Fruit fly (Drosophila melanogaster) whole organism, embryonic: ENCODE measurements around the gene aln.

Source experiments
- B-H1 ChIP-seq: fragments of 200-800 bp; sonication (Bioruptor generic); IDR thresholded peaks from 3 replicates; pipeline ENCODE4 v1.3.6; 2022; ENCODE audit warnings: missing biosample characterization, missing genetic modification characterization
- Bgb ChIP-seq: fragments of 200-800 bp; sonication (Bioruptor generic); IDR thresholded peaks from 2 replicates; pipeline ENCODE4 v1.3.6; 2022; ENCODE audit warnings: missing biosample characterization, missing genetic modification characterization; ENCODE audit not compliant: partially characterized antibody
- CG10274 ChIP-seq: fragments of 200-800 bp; sonication (Bioruptor generic); optimal IDR thresholded peaks from 3 replicates; lab custom pipeline; 2017; ENCODE audit warnings: missing biosample characterization, mild to moderate bottlenecking, missing genetic modification characterization
- CG10543 ChIP-seq: fragments of 200-800 bp; sonication (Bioruptor generic); optimal IDR thresholded peaks from 3 replicates; lab custom pipeline; 2017; ENCODE audit warnings: missing biosample characterization, mild to moderate bottlenecking, missing genetic modification characterization, moderate library complexity
- CG10565 ChIP-seq: fragments of 200-800 bp; sonication (Bioruptor generic); optimal IDR thresholded peaks from 3 replicates; lab custom pipeline; 2016; ENCODE audit warnings: missing biosample characterization, mild to moderate bottlenecking, missing genetic modification characterization
- CG1233 ChIP-seq: fragments of 200-800 bp; sonication (Bioruptor generic); optimal IDR thresholded peaks from 4 replicates; lab custom pipeline; 2018; ENCODE audit warnings: missing biosample characterization, mild to moderate bottlenecking, missing genetic modification characterization
- CG13775 ChIP-seq: fragments of 200-800 bp; sonication (Bioruptor generic); optimal IDR thresholded peaks from 3 replicates; lab custom pipeline; 2017; ENCODE audit warnings: missing biosample characterization, mild to moderate bottlenecking, missing genetic modification characterization
- CG1602 ChIP-seq: fragments of 200-800 bp; sonication (Bioruptor generic); optimal IDR thresholded peaks from 3 replicates; lab custom pipeline; 2016; ENCODE audit warnings: missing biosample characterization, missing genetic modification characterization
- CG1603 ChIP-seq: fragments of 200-800 bp; sonication (Bioruptor generic); optimal IDR thresholded peaks from 2 replicates; lab custom pipeline; 2019; ENCODE audit warnings: missing biosample characterization, mild to moderate bottlenecking, missing genetic modification characterization, moderate library complexity
- CG16813 ChIP-seq: fragments of 200-800 bp; sonication (Bioruptor generic); IDR thresholded peaks from 3 replicates; pipeline ENCODE4 v1.3.6; 2022; ENCODE audit warnings: missing biosample characterization, missing genetic modification characterization; ENCODE audit not compliant: partially characterized antibody
- CG17802 ChIP-seq: fragments of 200-800 bp; sonication (Bioruptor generic); optimal IDR thresholded peaks from 2 replicates; lab custom pipeline; 2018; ENCODE audit warnings: missing biosample characterization, mild to moderate bottlenecking, missing genetic modification characterization, moderate library complexity
- CG2712 ChIP-seq: fragments of 200-800 bp; optimal IDR thresholded peaks from 3 replicates; lab custom pipeline; 2019; ENCODE audit warnings: missing biosample characterization, mild to moderate bottlenecking, missing genetic modification characterization, moderate library complexity
- CG3065 ChIP-seq: fragments of 200-800 bp; sonication (Bioruptor generic); optimal IDR thresholded peaks from 2 replicates; lab custom pipeline; 2016; ENCODE audit warnings: missing biosample characterization, missing genetic modification characterization
- CG32532 ChIP-seq: fragments of 200-800 bp; sonication (Bioruptor generic); IDR thresholded peaks from 2 replicates; pipeline ENCODE4 v1.3.6; 2022; ENCODE audit warnings: missing biosample characterization, missing genetic modification characterization
- CG32772 ChIP-seq: fragments of 200-800 bp; sonication (Bioruptor generic); IDR thresholded peaks from 2 replicates; pipeline ENCODE4 v1.3.6; 2022; ENCODE audit warnings: missing biosample characterization, missing genetic modification characterization
- CG6791 ChIP-seq: fragments of 200-800 bp; sonication (Bioruptor generic); IDR thresholded peaks from 3 replicates; pipeline ENCODE4 v1.3.6; 2022; ENCODE audit warnings: missing biosample characterization, missing genetic modification characterization; ENCODE audit not compliant: partially characterized antibody
- CG7556 ChIP-seq: fragments of 200-800 bp; sonication (Bioruptor generic); optimal IDR thresholded peaks from 2 replicates; lab custom pipeline; 2017; ENCODE audit warnings: missing biosample characterization, mild to moderate bottlenecking, missing genetic modification characterization
- CG7745 ChIP-seq: fragments of 200-800 bp; sonication (Bioruptor generic); optimal IDR thresholded peaks from 2 replicates; lab custom pipeline; 2018; ENCODE audit warnings: missing biosample characterization, mild to moderate bottlenecking, missing genetic modification characterization, moderate library complexity
- CG8478 ChIP-seq: fragments of >200 bp; optimal IDR thresholded peaks from 2 replicates; lab custom pipeline; 2018
- CG9609 ChIP-seq: fragments of 200-800 bp; sonication (Bioruptor generic); optimal IDR thresholded peaks from 3 replicates; lab custom pipeline; 2016; ENCODE audit warnings: missing biosample characterization, missing genetic modification characterization
- CG9817 ChIP-seq: fragments of 200-800 bp; sonication (Bioruptor generic); optimal IDR thresholded peaks from 2 replicates; lab custom pipeline; 2018; ENCODE audit warnings: missing biosample characterization, mild to moderate bottlenecking, missing genetic modification characterization, moderate library complexity
- Dll ChIP-seq: fragments of 200-800 bp; sonication (Bioruptor generic); IDR thresholded peaks from 4 replicates; pipeline ENCODE4 v1.3.6; 2022; ENCODE audit warnings: missing biosample characterization, missing genetic modification characterization; ENCODE audit not compliant: partially characterized antibody
- Fer1 ChIP-seq: fragments of 200-800 bp; sonication (Bioruptor generic); optimal IDR thresholded peaks from 2 replicates; lab custom pipeline; 2017; ENCODE audit warnings: missing biosample characterization, mild to moderate bottlenecking, missing genetic modification characterization
- Fer2 ChIP-seq: fragments of 200-800 bp; sonication (Bioruptor generic); optimal IDR thresholded peaks from 2 replicates; lab custom pipeline; 2018; ENCODE audit warnings: missing biosample characterization, mild to moderate bottlenecking, missing genetic modification characterization, moderate library complexity
- Fer3 ChIP-seq: fragments of 200-800 bp; sonication (Bioruptor generic); optimal IDR thresholded peaks from 2 replicates; lab custom pipeline; 2018; ENCODE audit warnings: missing biosample characterization, mild to moderate bottlenecking, missing genetic modification characterization, moderate library complexity
- HmgZ ChIP-seq: fragments of 200-800 bp; sonication (Bioruptor generic); optimal IDR thresholded peaks from 2 replicates; lab custom pipeline; 2018; ENCODE audit warnings: missing biosample characterization, mild to moderate bottlenecking, missing genetic modification characterization
- Mes4 ChIP-seq: fragments of 200-800 bp; sonication (Bioruptor generic); optimal IDR thresholded peaks from 2 replicates; lab custom pipeline; 2016; ENCODE audit warnings: missing biosample characterization, missing genetic modification characterization
- Opbp ChIP-seq: fragments of 200-800 bp; sonication (Bioruptor generic); IDR thresholded peaks from 3 replicates; pipeline ENCODE4 v1.3.6; 2022; ENCODE audit warnings: missing biosample characterization, missing genetic modification characterization; ENCODE audit not compliant: partially characterized antibody
- Optix ChIP-seq: fragments of 200-800 bp; sonication (Bioruptor generic); IDR thresholded peaks from 3 replicates; pipeline ENCODE4 v1.3.6; 2022; ENCODE audit warnings: missing biosample characterization, missing genetic modification characterization
- Poxn ChIP-seq: fragments of 200-800 bp; sonication (Bioruptor generic); IDR thresholded peaks from 2 replicates; pipeline ENCODE4 v1.3.6; 2022; ENCODE audit warnings: missing biosample characterization, missing genetic modification characterization
- Ptx1 ChIP-seq: fragments of 200-800 bp; sonication (Bioruptor generic); IDR thresholded peaks from 2 replicates; pipeline ENCODE4 v1.3.6; 2022; ENCODE audit warnings: missing biosample characterization, missing genetic modification characterization
- Rfx ChIP-seq: fragments of 200-800 bp; sonication (Bioruptor generic); IDR thresholded peaks from 2 replicates; pipeline ENCODE4 v1.3.6; 2022; ENCODE audit warnings: missing biosample characterization, missing genetic modification characterization
- Rx ChIP-seq: fragments of 200-800 bp; sonication (Bioruptor generic); IDR thresholded peaks from 2 replicates; pipeline ENCODE4 v1.3.6; 2022; ENCODE audit warnings: missing biosample characterization, missing genetic modification characterization
- YL-1 ChIP-seq: fragments of 200-800 bp; sonication (Bioruptor generic); optimal IDR thresholded peaks from 3 replicates; lab custom pipeline; 2017; ENCODE audit warnings: missing biosample characterization, mild to moderate bottlenecking, missing genetic modification characterization
- bsh ChIP-seq, 2 experiments: fragments of 200-800 bp; sonication (Bioruptor generic); optimal IDR thresholded peaks; 2 replicates each; lab custom pipeline; 2017 to 2018; ENCODE audit warnings: mild to moderate bottlenecking in 2 of 2, missing biosample characterization in 2 of 2, missing genetic modification characterization in 2 of 2, moderate library complexity in 1 of 2
- dm ChIP-seq: fragments of 200-800 bp; sonication (Bioruptor generic); optimal IDR thresholded peaks from 3 replicates; lab custom pipeline; 2016; ENCODE audit warnings: missing biosample characterization, missing genetic modification characterization
- grau ChIP-seq: fragments of 200-800 bp; optimal IDR thresholded peaks from 3 replicates; lab custom pipeline; 2019; ENCODE audit warnings: missing biosample characterization, mild to moderate bottlenecking, missing genetic modification characterization, moderate library complexity
- gro ChIP-seq: fragments of 200-800 bp; sonication (Bioruptor generic); optimal IDR thresholded peaks from 2 replicates; lab custom pipeline; 2016; ENCODE audit warnings: missing biosample characterization, missing genetic modification characterization
- gsb-n ChIP-seq: fragments of 200-800 bp; sonication (Bioruptor generic); optimal IDR thresholded peaks from 3 replicates; lab custom pipeline; 2018; ENCODE audit warnings: missing biosample characterization, mild to moderate bottlenecking, missing genetic modification characterization
- ken ChIP-seq: fragments of 200-800 bp; sonication (Bioruptor generic); IDR thresholded peaks from 3 replicates; pipeline ENCODE4 v1.3.6; 2022; ENCODE audit warnings: missing biosample characterization, missing genetic modification characterization
- kni ChIP-seq: fragments of 200-800 bp; sonication (Bioruptor generic); optimal IDR thresholded peaks from 3 replicates; lab custom pipeline; 2017; ENCODE audit warnings: mild to moderate bottlenecking, missing biosample characterization, missing genetic modification reagents, missing genetic modification characterization
- lbe ChIP-seq: fragments of 200-800 bp; sonication (Bioruptor generic); optimal IDR thresholded peaks from 2 replicates; lab custom pipeline; 2016; ENCODE audit warnings: missing biosample characterization, mild to moderate bottlenecking, missing genetic modification characterization
- lmd ChIP-seq: fragments of 200-800 bp; sonication (Bioruptor generic); IDR thresholded peaks from 2 replicates; pipeline ENCODE4 v1.3.6; 2022; ENCODE audit warnings: missing biosample characterization, missing genetic modification characterization
- nerfin-1 ChIP-seq: fragments of 200-800 bp; sonication (Bioruptor generic); optimal IDR thresholded peaks from 3 replicates; lab custom pipeline; 2019; ENCODE audit warnings: missing biosample characterization, mild to moderate bottlenecking, missing genetic modification characterization, moderate library complexity
- phol ChIP-seq: fragments of 200-800 bp; sonication (Bioruptor generic); optimal IDR thresholded peaks from 3 replicates; lab custom pipeline; 2018; ENCODE audit warnings: missing biosample characterization, mild to moderate bottlenecking, missing genetic modification characterization, moderate library complexity
- pros ChIP-seq: fragments of 200-800 bp; sonication (Bioruptor generic); optimal IDR thresholded peaks from 3 replicates; lab custom pipeline; 2019; ENCODE audit warnings: missing biosample characterization, mild to moderate bottlenecking, missing genetic modification characterization, moderate library complexity
- psq ChIP-seq: fragments of 200-800 bp; sonication (Bioruptor generic); optimal IDR thresholded peaks from 2 replicates; lab custom pipeline; 2017; ENCODE audit warnings: missing biosample characterization, missing genetic modification characterization
- repo ChIP-seq: fragments of 200-800 bp; sonication (Bioruptor generic); optimal IDR thresholded peaks from 2 replicates; lab custom pipeline; 2016; ENCODE audit warnings: missing biosample characterization, missing genetic modification characterization
- row ChIP-seq: fragments of 200-800 bp; sonication (Bioruptor generic); IDR thresholded peaks from 3 replicates; pipeline ENCODE4 v1.3.6; 2022; ENCODE audit warnings: missing biosample characterization, missing genetic modification characterization
- slbo ChIP-seq: fragments of 200-800 bp; sonication (Bioruptor generic); IDR thresholded peaks from 2 replicates; pipeline ENCODE4 v1.3.6; 2022; ENCODE audit warnings: missing biosample characterization, missing genetic modification characterization
- tll ChIP-seq, 2 experiments: fragments of 200-800 bp in 1 of 2; fragments of >200 bp in 1 of 2; sonication (Bioruptor generic) in 1 of 2; optimal IDR thresholded peaks; 2 replicates each; lab custom pipeline; 2017 to 2019; ENCODE audit warnings: missing biosample characterization in 2 of 2, missing genetic modification characterization in 2 of 2, mild to moderate bottlenecking in 1 of 2, moderate library complexity in 1 of 2

Gene aln

dm6 chr3L:1043530-1043929 lies 49.7 kb downstream of the aln start (continued):
- no peak for TF ChIP-seq YL-1 (GFP tag; lab: Kevin White, UChicago)
- TF ChIP-seq CG9609 (GFP tag; lab: Kevin White, UChicago): no peak
- TF ChIP-seq ken: no peak
- TF ChIP-seq CG2712 (tag; lab: Kevin White, UChicago): peak; percentile 26
- TF ChIP-seq CG7745 (tag; lab: Kevin White, UChicago): no peak
- TF ChIP-seq CG1602: no peak
- TF ChIP-seq lmd: 0 out of 2 replicates have a peak, but pooled peaks have one; percentile 15
- no peak for TF ChIP-seq repo (GFP tag; lab: Kevin White, UChicago)
- no peak for TF ChIP-seq Opbp
- no peak for TF ChIP-seq tll (GFP tag; optimal IDR thresholded peaks at IDR 0.05; lab: Kevin White, UChicago)
- no peak for TF ChIP-seq CG10565 (GFP tag; lab: Kevin White, UChicago)
- no peak for TF ChIP-seq CG32772 (GFP tag; lab: Robert Waterston, UW)
- no peak for TF ChIP-seq CG17802 (tag; lab: Kevin White, UChicago)
- TF ChIP-seq row: 0 out of 3 replicates have a peak, but pooled peaks have one; percentile 9
- no peak for TF ChIP-seq CG10543
- TF ChIP-seq phol (tag; lab: Kevin White, UChicago): peak; percentile 21
- TF ChIP-seq CG1603 (tag; lab: Kevin White, UChicago): no peak
- TF ChIP-seq lbe (GFP tag; lab: Kevin White, UChicago): no peak
- TF ChIP-seq B-H1 (GFP tag; lab: Robert Waterston, UW): no peak
- TF ChIP-seq CG7556 (GFP tag; lab: Kevin White, UChicago): peak; percentile 14
- no peak for TF ChIP-seq Rx (GFP tag; lab: Robert Waterston, UW)
- TF ChIP-seq pros (GFP tag; lab: Kevin White, UChicago): peak; percentile 52
- TF ChIP-seq psq (GFP tag; lab: Kevin White, UChicago): no peak
- no peak for TF ChIP-seq gsb-n (tag; lab: Kevin White, UChicago)
- TF ChIP-seq gro (GFP tag; lab: Kevin White, UChicago): no peak
- TF ChIP-seq CG3065: no peak
- TF ChIP-seq CG16813 (GFP tag; lab: Robert Waterston, UW): no peak
- no peak for TF ChIP-seq Mes4 (GFP tag; lab: Kevin White, UChicago)
- no peak for TF ChIP-seq CG6791 (GFP tag; lab: Robert Waterston, UW)
- no peak for TF ChIP-seq Dll (GFP tag; lab: Robert Waterston, UW)
- TF ChIP-seq Optix (GFP tag; lab: Robert Waterston, UW): no peak
- no peak for TF ChIP-seq CG10274 (GFP tag; lab: Kevin White, UChicago)
- TF ChIP-seq nerfin-1 (tag; lab: Kevin White, UChicago): peak; percentile 16
- TF ChIP-seq CG32532 (GFP tag; lab: Robert Waterston, UW): no peak
- TF ChIP-seq grau (tag; lab: Kevin White, UChicago): no peak
- no peak for TF ChIP-seq CG1233
- TF ChIP-seq Fer1 (GFP tag; lab: Kevin White, UChicago): no peak
- no peak for TF ChIP-seq CG9817 (tag; lab: Kevin White, UChicago)
- TF ChIP-seq kni (GFP tag; lab: Kevin White, UChicago): no peak
- no peak for TF ChIP-seq HmgZ (tag; lab: Kevin White, UChicago)
- no peak for TF ChIP-seq Ptx1 (GFP tag; lab: Robert Waterston, UW)
- TF ChIP-seq Rfx (GFP tag; lab: Robert Waterston, UW): no peak
- TF ChIP-seq slbo (GFP tag; lab: Robert Waterston, UW): no peak
- no peak for TF ChIP-seq Fer3
- TF ChIP-seq CG13775 (GFP tag; lab: Kevin White, UChicago): no peak
- TF ChIP-seq dm (GFP tag; lab: Kevin White, UChicago): no peak
- no peak for TF ChIP-seq Poxn (GFP tag; lab: Robert Waterston, UW)
- TF ChIP-seq Bgb (GFP tag; lab: Robert Waterston, UW): no peak
- no peak for TF ChIP-seq CG8478 (lab: Kevin White, UChicago)
- TF ChIP-seq Fer2 (tag; lab: Kevin White, UChicago): no peak
- TF ChIP-seq bsh (GFP tag; optimal IDR thresholded peaks at IDR 0.05; lab: Kevin White, UChicago): peak in 1 of 2 experiments; percentile 18
